Fruit fly (Drosophila melanogaster): ENCODE measurements around the gene ru.
A peak's percentile ranks its signal among the peaks of the same experiment; 100 is the strongest.

The ru gene

DNA sequence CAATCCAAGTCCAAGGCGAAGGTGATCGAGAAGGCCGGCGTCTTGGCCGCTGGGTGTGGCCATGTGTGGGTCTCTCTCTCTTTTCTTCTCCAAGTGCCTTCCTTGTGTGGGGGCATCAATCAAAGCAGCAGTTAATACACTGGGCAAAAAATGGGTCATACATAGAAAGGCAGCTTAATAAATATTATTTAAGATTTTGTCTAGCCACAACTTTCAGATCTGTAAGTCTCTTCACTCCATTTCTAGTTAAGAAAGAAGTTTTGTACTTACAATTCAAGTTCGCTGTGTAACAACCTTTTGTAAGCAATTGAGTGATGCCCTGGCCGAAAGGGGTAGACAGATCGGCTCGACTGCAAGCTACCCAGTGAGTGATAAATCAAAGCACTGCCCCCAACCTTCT lies 37.7 kb downstream of the ru start (continued):
- no peak for TF ChIP-seq CG12219 (GFP tag; optimal IDR thresholded peaks at IDR 0.05)
- no peak for TF ChIP-seq org-1 (GFP tag; optimal IDR thresholded peaks at IDR 0.05)
- TF ChIP-seq C15 (GFP tag; IDR thresholded peaks at IDR 0.05), result no peak
- TF ChIP-seq Nf-YC (tag; optimal IDR thresholded peaks at IDR 0.05), result no peak
- no peak for TF ChIP-seq tx (GFP tag; optimal IDR thresholded peaks at IDR 0.05)
- TF ChIP-seq Bteb2 (GFP tag; optimal IDR thresholded peaks at IDR 0.05), result no peak
- TF ChIP-seq Adf1 (GFP tag; IDR thresholded peaks at IDR 0.05), result no peak
- no peak for TF ChIP-seq CG10462 (GFP tag; optimal IDR thresholded peaks at IDR 0.05)
- TF ChIP-seq CG13123 (GFP tag; optimal IDR thresholded peaks at IDR 0.05), result no peak
- no peak for TF ChIP-seq CG15269 (tag; optimal IDR thresholded peaks at IDR 0.05)
- no peak for TF ChIP-seq CG33213 (GFP tag; optimal IDR thresholded peaks at IDR 0.05)
- TF ChIP-seq ac (GFP tag; optimal IDR thresholded peaks at IDR 0.05), result no peak
- no peak for TF ChIP-seq en (GFP tag; optimal IDR thresholded peaks at IDR 0.05)
- TF ChIP-seq pan (optimal IDR thresholded peaks at IDR 0.05), result no peak
- TF ChIP-seq pan (GFP tag; optimal IDR thresholded peaks at IDR 0.05 in 1 of 2, IDR thresholded peaks at IDR 0.05 in 1 of 2), result no peak
- TF ChIP-seq CG10209 (GFP tag; optimal IDR thresholded peaks at IDR 0.05), result no peak
- no peak for TF ChIP-seq hb (GFP tag; IDR thresholded peaks at IDR 0.05; ENCODE audit: partially characterized antibody)
- TF ChIP-seq CG4360 (GFP tag; IDR thresholded peaks at IDR 0.05), result no peak
- no peak for TF ChIP-seq jing (GFP tag; optimal IDR thresholded peaks at IDR 0.05)
- TF ChIP-seq Pdp1 (GFP tag; optimal IDR thresholded peaks at IDR 0.05), result no peak
- TF ChIP-seq CG18262 (tag; optimal IDR thresholded peaks at IDR 0.05), result peak; percentile 17
- no peak for TF ChIP-seq NC2β (GFP tag; optimal IDR thresholded peaks at IDR 0.05)
- no peak for TF ChIP-seq Mad (GFP tag; optimal IDR thresholded peaks at IDR 0.05)
- TF ChIP-seq CG9797 (GFP tag; optimal IDR thresholded peaks at IDR 0.05), result no peak
- TF ChIP-seq ase (GFP tag; IDR thresholded peaks at IDR 0.05), result no peak
- TF ChIP-seq CG31441 (GFP tag; IDR thresholded peaks at IDR 0.05), result no peak
- TF ChIP-seq btn (GFP tag; optimal IDR thresholded peaks at IDR 0.05), result no peak
- TF ChIP-seq sens-2 (GFP tag; IDR thresholded peaks at IDR 0.05), result no peak
- TF ChIP-seq otp (GFP tag; IDR thresholded peaks at IDR 0.05), result no peak
- TF ChIP-seq Fer1 (GFP tag; optimal IDR thresholded peaks at IDR 0.05), result no peak
- no peak for TF ChIP-seq CoRest (tag; optimal IDR thresholded peaks at IDR 0.05)
- no peak for TF ChIP-seq dati (GFP tag; IDR thresholded peaks at IDR 0.05)
- TF ChIP-seq knrl (GFP tag; IDR thresholded peaks at IDR 0.05; ENCODE audit: partially characterized antibody), result no peak
- no peak for TF ChIP-seq CG32767 (GFP tag; IDR thresholded peaks at IDR 0.05)
- peak; percentile 40 for TF ChIP-seq CG11504 (tag; optimal IDR thresholded peaks at IDR 0.05)
- TF ChIP-seq CG1832 (GFP tag; optimal IDR thresholded peaks at IDR 0.05), result no peak
- TF ChIP-seq CG34422 (GFP tag; IDR thresholded peaks at IDR 0.05), result no peak
- TF ChIP-seq Dbx (GFP tag; IDR thresholded peaks at IDR 0.05), result no peak
- no peak for TF ChIP-seq Spps (tag; optimal IDR thresholded peaks at IDR 0.05)
- TF ChIP-seq Myb (GFP tag; optimal IDR thresholded peaks at IDR 0.05), result no peak
- TF ChIP-seq nerfin-2 (GFP tag; IDR thresholded peaks at IDR 0.05; ENCODE audit: partially characterized antibody), result no peak
- no peak for TF ChIP-seq CG10654 (GFP tag; optimal IDR thresholded peaks at IDR 0.05)
- no peak for TF ChIP-seq az2 (GFP tag; optimal IDR thresholded peaks at IDR 0.05)
- TF ChIP-seq ind (GFP tag; optimal IDR thresholded peaks at IDR 0.05), result no peak
- TF ChIP-seq CG9932 (GFP tag; IDR thresholded peaks at IDR 0.05), result no peak
- TF ChIP-seq CG12744 (GFP tag; optimal IDR thresholded peaks at IDR 0.05), result no peak
- TF ChIP-seq CG6689 (GFP tag; IDR thresholded peaks at IDR 0.05), result no peak
- no peak; the same call in 2 of the 3 replicates for TF ChIP-seq sr (GFP tag; IDR thresholded peaks at IDR 0.05)
- 0 out of 3 replicates have a peak, but pooled peaks have one; percentile 39 for TF ChIP-seq Mrtf (GFP tag; IDR thresholded peaks at IDR 0.05)
- TF ChIP-seq Fer2 (tag; optimal IDR thresholded peaks at IDR 0.05), result no peak
- peak; percentile 11 for TF ChIP-seq fd96Cb (tag; optimal IDR thresholded peaks at IDR 0.05)
- no peak for TF ChIP-seq Six4 (GFP tag; optimal IDR thresholded peaks at IDR 0.05)
- no peak for TF ChIP-seq CG2202 (tag; optimal IDR thresholded peaks at IDR 0.05)

Data from whole organism, embryonic.